Worm (Caenorhabditis elegans) whole organism, midembryonic: ENCODE data around the gene hst-3.2.
A peak's percentile ranks its signal among the peaks of the same experiment; 100 is the strongest.

Experiments used
- T22C8.4 ChIP-seq: fragments of 200-800 bp; sonication (Bioruptor generic); IDR thresholded peaks from 2 replicates; pipeline ENCODE4 v1.3.6; 2022; ENCODE audit warnings: missing genetic modification characterization, missing compliant biosample characterization
- cog-1 ChIP-seq: sonication (generic microtip); optimal IDR thresholded peaks from 2 replicates; lab custom pipeline; 2016; ENCODE audit warnings: missing genetic modification characterization, missing compliant biosample characterization
- flt-1 ChIP-seq: fragments of 200-800 bp; sonication (Bioruptor generic); IDR thresholded peaks from 2 replicates; pipeline ENCODE4 v1.3.6; 2022; ENCODE audit warnings: missing genetic modification characterization, missing compliant biosample characterization
- klf-2 ChIP-seq: fragments of 200-800 bp; sonication (Bioruptor generic); conservative IDR thresholded peaks from 2 replicates; pipeline ENCODE4 v1.3.6; 2022; ENCODE audit warnings: missing genetic modification reagents, missing genetic modification characterization, missing compliant biosample characterization
- med-1 ChIP-seq: sonication (generic microtip); optimal IDR thresholded peaks from 2 replicates; lab custom pipeline; 2017; ENCODE audit warnings: missing genetic modification characterization, mild to moderate bottlenecking, missing compliant biosample characterization, antibody characterized with exemption, missing genetic modification reagents; ENCODE audit not compliant: insufficient read depth
- ref-1 ChIP-seq: fragments of 200-800 bp; sonication (Bioruptor generic); conservative IDR thresholded peaks from 2 replicates; pipeline ENCODE4 v1.3.6; 2022; ENCODE audit warnings: missing genetic modification reagents, missing genetic modification characterization, missing compliant biosample characterization
- tab-1 ChIP-seq: fragments of 200-800 bp; sonication (Bioruptor generic); IDR thresholded peaks from 2 replicates; pipeline ENCODE4 v1.3.6; 2022; ENCODE audit warnings: missing genetic modification characterization, missing compliant biosample characterization
- ztf-23 ChIP-seq: fragments of 200-800 bp; sonication (Bioruptor generic); IDR thresholded peaks from 2 replicates; pipeline ENCODE4 v1.3.6; 2022; ENCODE audit warnings: missing genetic modification reagents, missing genetic modification characterization, missing compliant biosample characterization
- ztf-29 ChIP-seq: fragments of 200-800 bp; sonication (Bioruptor generic); IDR thresholded peaks from 2 replicates; pipeline ENCODE4 v1.3.6; 2022; ENCODE audit warnings: missing genetic modification reagents, missing genetic modification characterization, missing compliant biosample characterization

hst-3.2 gene

ce11 chrX:2919488-2919887 is 4.3 kb downstream of the hst-3.2 start:
- no peak for TF ChIP-seq T22C8.4

- no peak for TF ChIP-seq T22C8.4
- no peak for TF ChIP-seq ztf-23 (GFP tag; lab: Robert Waterston, UW)
- no peak for TF ChIP-seq tab-1 (GFP tag; lab: Robert Waterston, UW)
- no peak for TF ChIP-seq klf-2 (GFP tag; lab: Robert Waterston, UW)
- no peak for TF ChIP-seq ref-1 (GFP tag; lab: Robert Waterston, UW)
- no peak for TF ChIP-seq ztf-29 (GFP tag; lab: Robert Waterston, UW)
- no peak for TF ChIP-seq med-1 (GFP tag; lab: Kevin White, UChicago)
- no peak for TF ChIP-seq flt-1 (GFP tag; lab: Robert Waterston, UW)
- no peak for TF ChIP-seq cog-1 (tag; lab: Kevin White, UChicago)
Observed at ce11 chrX:2912689-2913088, 11.1 kb downstream of the hst-3.2 start.

- no peak for TF ChIP-seq cog-1 (tag; lab: Kevin White, UChicago)
- TF ChIP-seq ztf-29 (GFP tag; lab: Robert Waterston, UW): no peak
- no peak for TF ChIP-seq flt-1 (GFP tag; lab: Robert Waterston, UW)
- TF ChIP-seq ztf-23 (GFP tag; lab: Robert Waterston, UW): no peak
- no peak for TF ChIP-seq klf-2 (GFP tag; lab: Robert Waterston, UW)
- TF ChIP-seq med-1 (GFP tag; lab: Kevin White, UChicago): no peak
- TF ChIP-seq T22C8.4: no peak
- TF ChIP-seq tab-1 (GFP tag; lab: Robert Waterston, UW): no peak
- no peak for TF ChIP-seq ref-1 (GFP tag; lab: Robert Waterston, UW)
Observed at ce11 chrX:2909227-2909626, 14.6 kb downstream of the hst-3.2 start, which contains the start of gene nmy-1. Gene nmy-1, plus strand, starts transcription at chrX:2909527.

DNA sequence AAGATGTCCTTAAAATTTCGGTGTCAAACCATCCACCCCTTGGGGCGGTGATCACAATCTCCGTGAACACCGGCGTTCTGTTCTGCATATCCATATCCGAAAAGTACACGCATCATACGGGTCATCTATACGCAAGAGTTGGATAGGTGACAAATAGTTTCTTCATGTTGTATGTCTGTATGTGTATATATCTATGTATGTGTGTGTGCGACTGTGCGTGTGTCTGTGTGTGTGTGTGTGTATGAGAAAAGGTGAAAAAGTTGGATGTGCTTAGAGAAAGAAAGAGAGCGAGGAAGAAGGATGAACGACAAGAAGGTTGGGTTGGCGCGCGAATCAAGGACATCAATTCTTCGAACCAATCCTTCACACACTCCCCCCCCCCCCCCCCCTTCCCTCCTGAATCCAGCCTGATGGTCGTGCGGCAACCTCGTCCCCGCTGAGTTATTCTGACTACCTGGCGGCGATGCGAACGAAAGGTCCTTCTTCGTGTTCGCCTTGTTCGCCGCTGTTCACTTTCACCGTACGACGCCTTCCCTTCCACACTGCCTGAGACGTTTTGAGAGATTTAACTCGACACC is 16.4 kb downstream of the hst-3.2 start:
- TF ChIP-seq flt-1 (GFP tag; lab: Robert Waterston, UW) (no peak), tab-1 (GFP tag; lab: Robert Waterston, UW) (no peak), ref-1 (GFP tag; lab: Robert Waterston, UW) (no peak), cog-1 (tag; lab: Kevin White, UChicago) (no peak), klf-2 (GFP tag; lab: Robert Waterston, UW) (no peak), T22C8.4 (no peak), med-1 (GFP tag; lab: Kevin White, UChicago) (no peak), ztf-29 (GFP tag; lab: Robert Waterston, UW) (no peak), ztf-23 (GFP tag; lab: Robert Waterston, UW) (no peak)

ce11 chrX:2906062-2906732 is 17.6 kb downstream of the hst-3.2 start:
- TF ChIP-seq tab-1 (GFP tag; lab: Robert Waterston, UW) (no peak), cog-1 (tag; lab: Kevin White, UChicago) (no peak), ref-1 (GFP tag; lab: Robert Waterston, UW) (no peak), klf-2 (GFP tag; lab: Robert Waterston, UW) (no peak), flt-1 (GFP tag; lab: Robert Waterston, UW) (no peak), ztf-29 (GFP tag; lab: Robert Waterston, UW) (no peak)

- TF ChIP-seq klf-2 (GFP tag; lab: Robert Waterston, UW) (no peak), tab-1 (GFP tag; lab: Robert Waterston, UW) (no peak), ztf-23 (GFP tag; lab: Robert Waterston, UW) (no peak), ref-1 (GFP tag; lab: Robert Waterston, UW) (no peak), med-1 (GFP tag; lab: Kevin White, UChicago) (no peak), cog-1 (tag; lab: Kevin White, UChicago) (no peak), flt-1 (GFP tag; lab: Robert Waterston, UW) (no peak), ztf-29 (GFP tag; lab: Robert Waterston, UW) (no peak), T22C8.4 (no peak)
Observed at ce11 chrX:2903715-2904419, 19.9 kb downstream of the hst-3.2 start.

- TF ChIP-seq cog-1 (tag; lab: Kevin White, UChicago) (no peak), tab-1 (GFP tag; lab: Robert Waterston, UW) (no peak), ref-1 (GFP tag; lab: Robert Waterston, UW) (no peak), T22C8.4 (no peak), ztf-29 (GFP tag; lab: Robert Waterston, UW) (no peak), klf-2 (GFP tag; lab: Robert Waterston, UW) (no peak), flt-1 (GFP tag; lab: Robert Waterston, UW) (no peak), ztf-23 (GFP tag; lab: Robert Waterston, UW) (no peak), med-1 (GFP tag; lab: Kevin White, UChicago) (no peak)
Observed at ce11 chrX:2902854-2903253, 20.9 kb downstream of the hst-3.2 start.

ce11 chrX:2900897-2901496 is 22.8 kb downstream of the hst-3.2 start:
- TF ChIP-seq cog-1 (tag; lab: Kevin White, UChicago): peak; percentile 24
- TF ChIP-seq ztf-29 (GFP tag; lab: Robert Waterston, UW): peak; percentile 63; the same call in 1 of the 2 replicates
- no peak for TF ChIP-seq ref-1 (GFP tag; lab: Robert Waterston, UW)
- no peak for TF ChIP-seq T22C8.4
- 0 out of 2 replicates have a peak, but pooled peaks have one; percentile 16 for TF ChIP-seq tab-1 (GFP tag; lab: Robert Waterston, UW)
- TF ChIP-seq ztf-23 (GFP tag; lab: Robert Waterston, UW): 0 out of 2 replicates have a peak, but pooled peaks have one; percentile 14
- no peak for TF ChIP-seq klf-2 (GFP tag; lab: Robert Waterston, UW)
